Worm (Caenorhabditis elegans) whole organism, late embryonic: ENCODE results near the gene sre-1.

Source experiments
- ama-1 ChIP-seq: fragments of 150-350 bp; optimal IDR thresholded peaks from 2 replicates; lab custom pipeline; 2014
- ceh-18 ChIP-seq: sonication (generic microtip); optimal IDR thresholded peaks from 2 replicates; lab custom pipeline; 2016; ENCODE audit warnings: missing genetic modification characterization, missing compliant biosample characterization
- fkh-10 ChIP-seq: fragments of 150-350 bp; optimal IDR thresholded peaks from 2 replicates; lab custom pipeline; 2014; ENCODE audit warnings: missing biosample characterization, missing genetic modification reagents, missing genetic modification characterization
- hlh-30 ChIP-seq: sonication (generic microtip); optimal IDR thresholded peaks from 2 replicates; lab custom pipeline; 2017; ENCODE audit warnings: antibody characterized with exemption, missing genetic modification characterization, missing compliant biosample characterization; ENCODE audit not compliant: insufficient read depth
- lin-11 ChIP-seq: fragments of 200-800 bp; sonication (Bioruptor generic); optimal IDR thresholded peaks from 2 replicates; lab custom pipeline; 2018; ENCODE audit warnings: mild to moderate bottlenecking, missing genetic modification characterization, missing compliant biosample characterization
- unc-55 ChIP-seq: sonication (generic microtip); optimal IDR thresholded peaks from 2 replicates; lab custom pipeline; 2017; ENCODE audit warnings: missing biosample characterization, missing genetic modification reagents, missing genetic modification characterization

DNA sequence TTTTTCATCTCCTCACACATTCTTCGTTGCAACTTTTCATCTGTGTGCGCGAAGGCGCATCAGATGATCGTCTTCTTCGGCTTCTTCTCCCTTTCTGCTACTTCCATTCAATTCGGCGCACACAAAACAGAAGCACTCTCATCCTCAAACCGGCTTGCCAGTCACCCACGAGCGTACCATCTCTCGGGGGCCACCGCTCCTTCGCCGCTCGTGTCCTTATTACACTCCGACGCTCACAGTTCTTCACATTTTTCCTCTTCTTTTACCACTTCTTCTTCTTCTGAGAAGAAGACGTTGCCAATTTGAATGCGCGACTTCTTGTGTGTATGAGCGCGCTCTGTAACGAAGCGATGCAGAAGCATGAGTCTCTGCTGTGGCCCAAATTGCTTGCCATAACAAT lies 31.0 kb upstream of the sre-1 start:
- TF ChIP-seq ama-1 (lab: Kevin White, UChicago) (no peak), unc-55 (GFP tag; lab: Kevin White, UChicago) (no peak), ceh-18 (tag; lab: Kevin White, UChicago) (no peak), hlh-30 (tag; lab: Kevin White, UChicago) (no peak), lin-11 (tag; lab: Kevin White, UChicago) (no peak), fkh-10 (GFP tag; lab: Kevin White, UChicago) (no peak)
